Worm (Caenorhabditis elegans): Measurements from ENCODE around the gene lido-18.
A peak's percentile ranks its signal among the peaks of the same experiment; 100 is the strongest.

Gene lido-18

DNA sequence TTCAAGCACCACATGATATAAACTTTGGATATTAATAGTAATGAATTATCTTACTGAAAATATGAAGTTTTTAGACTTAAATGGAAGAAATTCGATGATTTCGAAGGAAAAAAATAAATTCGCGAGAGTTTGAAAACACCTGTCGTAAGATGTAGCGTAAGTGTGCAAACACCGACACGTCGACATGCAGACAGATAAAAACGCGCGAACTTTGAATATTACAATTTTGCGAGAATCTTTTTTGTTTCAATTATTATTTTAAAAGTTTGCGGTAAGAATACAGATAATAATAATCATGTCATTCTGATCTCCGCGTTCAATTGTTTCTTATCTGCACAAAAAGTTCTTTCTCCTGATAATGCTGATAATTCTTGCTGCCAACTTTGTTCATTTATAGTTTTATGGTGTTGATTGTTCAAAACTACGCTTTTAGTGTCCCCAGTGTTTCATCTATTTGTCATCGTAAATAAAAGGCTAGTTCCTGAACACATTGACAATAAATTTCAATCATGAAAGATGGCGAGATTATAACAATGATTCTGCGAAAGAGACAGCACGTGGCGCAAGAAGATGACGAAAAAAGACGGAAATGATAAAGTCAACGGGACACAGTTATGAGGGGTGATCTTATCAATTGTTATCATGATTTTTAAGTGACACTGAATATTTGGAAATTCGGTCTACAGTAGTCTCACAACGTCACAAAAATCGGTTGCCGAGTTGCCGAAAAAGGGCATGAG lies 18.0 kb upstream of the lido-18 start:
- TF ChIP-seq nhr-11 (tag; optimal IDR thresholded peaks at IDR 0.05) (no peak), mep-1 (tag; optimal IDR thresholded peaks at IDR 0.05) (no peak), lin-35 (GFP tag; optimal IDR thresholded peaks at IDR 0.05) (peak in 1 of 2 experiments; percentile 48), vab-15 (tag; optimal IDR thresholded peaks at IDR 0.05) (no peak), ceh-90 (tag; optimal IDR thresholded peaks at IDR 0.05) (no peak), nhr-19 (GFP tag; conservative IDR thresholded peaks at IDR 0.05) (0 out of 2 replicates have a peak, but pooled peaks have one; percentile 6), egl-13 (tag; optimal IDR thresholded peaks at IDR 0.05) (no peak), nhr-77 (tag; optimal IDR thresholded peaks at IDR 0.05) (no peak), nhr-47 (tag; optimal IDR thresholded peaks at IDR 0.05) (no peak), nhr-76 (tag; optimal IDR thresholded peaks at IDR 0.05) (no peak), lin-15B (tag; optimal IDR thresholded peaks at IDR 0.05) (no peak), grh-1 (GFP tag; IDR thresholded peaks at IDR 0.05) (no peak), pqm-1 (tag; optimal IDR thresholded peaks at IDR 0.05) (peak; percentile 9), nhr-71 (tag; optimal IDR thresholded peaks at IDR 0.05) (peak; percentile 76), aha-1 (tag; optimal IDR thresholded peaks at IDR 0.05) (no peak), ceh-88 (GFP tag; IDR thresholded peaks at IDR 0.05) (no peak), fkh-4 (tag; optimal IDR thresholded peaks at IDR 0.05; ENCODE audit: borderline replicate concordance) (no peak), tbx-2 (tag; optimal IDR thresholded peaks at IDR 0.05) (peak; percentile 6), elt-3 (tag; optimal IDR thresholded peaks at IDR 0.05) (peak in 5 of 6 experiments; percentile 40 to 83 (median 64)), ztf-4 (tag; optimal IDR thresholded peaks at IDR 0.05) (peak; percentile 27), blmp-1 (tag; optimal IDR thresholded peaks at IDR 0.05) (peak; percentile 60), lin-14 (GFP tag; optimal IDR thresholded peaks at IDR 0.05) (peak; percentile 74), efl-3 (GFP tag; optimal IDR thresholded peaks at IDR 0.05) (no peak), swsn-7 (tag; optimal IDR thresholded peaks at IDR 0.05) (no peak), efl-1 (optimal IDR thresholded peaks at IDR 0.05) (peak in 1 of 2 experiments; percentile 98), efl-1 (GFP tag; optimal IDR thresholded peaks at IDR 0.05 in 1 of 2) (peak; percentile 56 to 93), nhr-12 (tag; optimal IDR thresholded peaks at IDR 0.05) (no peak), unc-130 (tag; optimal IDR thresholded peaks at IDR 0.05) (no peak), zip-4 (GFP tag; optimal IDR thresholded peaks at IDR 0.05) (no peak), nhr-237 (tag; optimal IDR thresholded peaks at IDR 0.05) (no peak), snu-23 (GFP tag; optimal IDR thresholded peaks at IDR 0.05) (peak; percentile 40), aly-2 (tag; optimal IDR thresholded peaks at IDR 0.05) (no peak), nhr-20 (tag; optimal IDR thresholded peaks at IDR 0.05) (peak; percentile 70), elt-2 (tag; optimal IDR thresholded peaks at IDR 0.05) (peak; percentile 98), ceh-63 (GFP tag; optimal IDR thresholded peaks at IDR 0.05) (no peak), fos-1 (tag; optimal IDR thresholded peaks at IDR 0.05) (no peak), dsc-1 (tag; optimal IDR thresholded peaks at IDR 0.05) (no peak), lsy-2 (tag; optimal IDR thresholded peaks at IDR 0.05) (peak in 1 of 2 experiments; percentile 14), F16B12.6 (tag; optimal IDR thresholded peaks at IDR 0.05) (peak; percentile 11), mdl-1 (tag; optimal IDR thresholded peaks at IDR 0.05) (peak in 1 of 2 experiments; percentile 70), nhr-85 (tag) (peak; percentile 92), ztf-11 (tag; optimal IDR thresholded peaks at IDR 0.05) (no peak), alr-1 (tag; optimal IDR thresholded peaks at IDR 0.05; ENCODE audit: borderline replicate concordance) (no peak), hpl-2 (GFP tag; optimal IDR thresholded peaks at IDR 0.05) (no peak), nhr-90 (tag; optimal IDR thresholded peaks at IDR 0.05; ENCODE audit: poor library complexity) (peak; percentile 63), ceh-8 (GFP tag; optimal IDR thresholded peaks at IDR 0.05) (no peak), lin-13 (GFP tag; optimal IDR thresholded peaks at IDR 0.05) (no peak), dpl-1 (GFP tag; optimal IDR thresholded peaks at IDR 0.05) (peak in 2 of 3 experiments; percentile 8 to 54), sup-37 (GFP tag; optimal IDR thresholded peaks at IDR 0.05) (no peak)
